Fruit fly (Drosophila melanogaster) Kc167 (cell line): Measurements from ENCODE around the gene Flad1.

Source experiments
- Myc ChIP-seq: fragments of >200 bp; optimal IDR thresholded peaks from 2 replicates; lab custom pipeline; 2017; ENCODE audit warnings: missing external identifiers
- Sin3A ChIP-seq: fragments of >200 bp; optimal IDR thresholded peaks from 2 replicates; lab custom pipeline; 2018; ENCODE audit warnings: missing external identifiers
- h ChIP-seq: fragments of >200 bp; optimal IDR thresholded peaks from 3 replicates; lab custom pipeline; 2018; ENCODE audit warnings: missing external identifiers
- insv ChIP-seq: fragments of >200 bp; optimal IDR thresholded peaks from 3 replicates; lab custom pipeline; 2018; ENCODE audit warnings: missing external identifiers
- psq ChIP-seq: fragments of >200 bp; optimal IDR thresholded peaks from 2 replicates; lab custom pipeline; 2017; ENCODE audit warnings: missing external identifiers
- ttk ChIP-seq: sonication (Bioruptor generic); optimal IDR thresholded peaks from 2 replicates; lab custom pipeline; 2017; ENCODE audit warnings: missing external identifiers

dm6 chrX:12925426-12926256 is 22.3 kb upstream of the Flad1 start:
- TF ChIP-seq psq (lab: Kevin White, UChicago): no peak
- no peak for TF ChIP-seq Sin3A (lab: Kevin White, UChicago)
- TF ChIP-seq h (lab: Kevin White, UChicago): no peak
- no peak for TF ChIP-seq Myc
- TF ChIP-seq insv (lab: Kevin White, UChicago): no peak
- TF ChIP-seq ttk: no peak
